Worm (Caenorhabditis elegans): Measurements from ENCODE around the gene rsp-5.

DNA sequence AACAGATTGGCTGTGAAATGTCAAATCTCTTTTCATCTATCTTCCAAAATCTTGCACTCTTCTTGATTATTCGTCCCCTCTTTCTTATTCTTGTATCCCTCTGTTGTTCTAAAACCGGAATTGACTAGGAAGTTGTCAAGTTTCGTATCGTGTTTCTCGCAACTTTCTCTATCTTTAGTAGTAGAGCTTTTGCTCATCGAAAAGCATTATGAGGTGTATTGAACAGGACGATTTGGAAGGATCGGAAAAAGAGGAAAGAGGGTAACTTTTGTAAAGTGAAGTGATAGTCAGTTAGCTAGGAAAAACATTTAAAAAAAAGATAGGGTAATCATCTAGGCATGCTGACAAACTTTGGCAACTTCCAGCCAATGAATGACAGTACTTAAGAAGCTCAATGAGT, 6.5 kb downstream of the rsp-5 start:
- no peak for TF ChIP-seq hmg-4 (GFP tag; optimal IDR thresholded peaks at IDR 0.05)
- TF ChIP-seq ama-1 (optimal IDR thresholded peaks at IDR 0.05) = no peak
- TF ChIP-seq tra-4 (tag; optimal IDR thresholded peaks at IDR 0.05) = no peak

All from whole organism, early embryonic.